Fruit fly (Drosophila melanogaster): ENCODE results near the gene CG5973.

DNA sequence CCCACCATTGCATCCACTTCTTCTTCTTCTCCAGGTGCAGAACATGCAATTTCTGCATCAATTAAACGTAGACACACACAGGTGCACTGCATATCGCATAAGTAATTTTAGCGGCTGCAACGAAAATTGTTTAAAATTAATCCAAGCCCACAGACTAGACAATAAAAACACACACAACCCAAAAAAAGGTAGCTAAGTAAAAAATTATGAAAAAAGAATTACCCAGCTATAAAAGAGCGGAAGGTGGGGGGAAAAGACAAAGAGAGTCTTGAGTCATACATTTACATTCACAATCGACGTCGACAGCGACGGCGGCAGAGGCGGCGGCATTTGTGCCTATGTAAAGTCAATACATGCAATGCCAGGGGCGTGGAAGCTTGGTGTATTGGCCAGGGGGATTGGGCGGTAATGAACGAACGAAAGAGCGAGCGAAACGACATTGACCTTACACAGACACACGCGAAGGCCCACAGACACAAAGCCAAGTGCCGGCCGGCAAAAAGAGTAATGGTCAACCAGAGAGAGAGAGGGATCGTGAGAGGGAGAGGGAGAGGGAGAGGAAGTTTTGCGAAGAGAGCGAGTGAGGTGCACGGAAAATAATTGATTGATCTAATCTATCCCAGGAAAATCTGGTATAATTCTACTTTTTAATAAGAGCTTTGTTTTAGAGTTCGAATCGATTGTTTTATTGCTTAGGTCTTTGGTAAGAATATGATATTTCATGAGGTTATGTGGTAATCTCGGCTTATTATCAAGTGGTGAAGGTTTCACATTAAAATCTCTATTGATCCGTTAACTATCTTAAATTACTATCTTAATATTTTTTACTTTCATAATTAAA is 18.9 kb upstream of the CG5973 start:
- no peak for TF ChIP-seq CTCF (optimal IDR thresholded peaks at IDR 0.05)
- TF ChIP-seq CG8478 (optimal IDR thresholded peaks at IDR 0.05): no peak

All from S2 (cell line).